Worm (Caenorhabditis elegans) whole organism, midembryonic: Measurements from ENCODE around the gene Y69A2AR.22.

Experiments used
- med-1 ChIP-seq: sonication (generic microtip); optimal IDR thresholded peaks from 2 replicates; lab custom pipeline; 2017; ENCODE audit warnings: missing genetic modification characterization, mild to moderate bottlenecking, missing compliant biosample characterization, antibody characterized with exemption, missing genetic modification reagents; ENCODE audit not compliant: insufficient read depth
- ref-1 ChIP-seq: fragments of 200-800 bp; sonication (Bioruptor generic); conservative IDR thresholded peaks from 2 replicates; pipeline ENCODE4 v1.3.6; 2022; ENCODE audit warnings: missing genetic modification reagents, missing genetic modification characterization, missing compliant biosample characterization

ce11 chrIV:2466249-2466648, 41.5 kb downstream of the Y69A2AR.22 start:
- TF ChIP-seq med-1 (GFP tag; lab: Kevin White, UChicago), result no peak
- no peak for TF ChIP-seq ref-1 (GFP tag; lab: Robert Waterston, UW)
